Fruit fly (Drosophila melanogaster): ENCODE data around the gene pn.

Gene pn

dm6 chrX:2136831-2137452 lies 44.1 kb upstream of the pn start (continued):
- no peak for TF ChIP-seq Tbp (GFP tag; optimal IDR thresholded peaks at IDR 0.05)
- peak; percentile 100 for TF ChIP-seq bowl (GFP tag; IDR thresholded peaks at IDR 0.05)
- peak; percentile 100 for TF ChIP-seq gt (GFP tag; IDR thresholded peaks at IDR 0.05)
- TF ChIP-seq CG6854 (GFP tag; optimal IDR thresholded peaks at IDR 0.05): peak; percentile 99
- TF ChIP-seq CG2120 (GFP tag; optimal IDR thresholded peaks at IDR 0.05): peak; percentile 100
- peak; percentile 100 for TF ChIP-seq CG12659 (GFP tag; optimal IDR thresholded peaks at IDR 0.05)
- TF ChIP-seq Kr (GFP tag; optimal IDR thresholded peaks at IDR 0.05): peak; percentile 99
- peak; percentile 100 for TF ChIP-seq CG18599 (GFP tag; optimal IDR thresholded peaks at IDR 0.05)
- peak; percentile 99 for TF ChIP-seq Poxn (GFP tag; IDR thresholded peaks at IDR 0.05)
- peak; percentile 100 for TF ChIP-seq CG9817 (tag; optimal IDR thresholded peaks at IDR 0.05)
- peak; percentile 100 for TF ChIP-seq pum (GFP tag; optimal IDR thresholded peaks at IDR 0.05)
- peak; percentile 94 for TF ChIP-seq CG9437 (GFP tag; optimal IDR thresholded peaks at IDR 0.05)
- peak; percentile 100 for TF ChIP-seq CG11695 (GFP tag; IDR thresholded peaks at IDR 0.05)
- TF ChIP-seq Hmx (GFP tag; optimal IDR thresholded peaks at IDR 0.05): peak; percentile 98
- TF ChIP-seq Neu2 (GFP tag; optimal IDR thresholded peaks at IDR 0.05; ENCODE audit: borderline replicate concordance): peak; percentile 100
- TF ChIP-seq CG10147 (GFP tag; optimal IDR thresholded peaks at IDR 0.05): peak; percentile 100
- TF ChIP-seq sob (GFP tag; IDR thresholded peaks at IDR 0.05): peak; percentile 100
- peak; percentile 21 for TF ChIP-seq HLHmδ (GFP tag; optimal IDR thresholded peaks at IDR 0.05)
- TF ChIP-seq CG8944 (GFP tag; optimal IDR thresholded peaks at IDR 0.05): peak; percentile 100
- peak; percentile 93 for TF ChIP-seq Nf-YB (GFP tag; optimal IDR thresholded peaks at IDR 0.05)
- TF ChIP-seq h (optimal IDR thresholded peaks at IDR 0.05): no peak
- peak; percentile 100 for TF ChIP-seq fd96Cb (tag; optimal IDR thresholded peaks at IDR 0.05)
- TF ChIP-seq Xrp1 (GFP tag; IDR thresholded peaks at IDR 0.05): peak; percentile 100
- peak; percentile 99 for TF ChIP-seq onecut (GFP tag; IDR thresholded peaks at IDR 0.05)
- no peak for TF ChIP-seq hth (optimal IDR thresholded peaks at IDR 0.05)
- peak; percentile 100 for TF ChIP-seq Gsc (GFP tag; IDR thresholded peaks at IDR 0.05)
- TF ChIP-seq CG32532 (GFP tag; IDR thresholded peaks at IDR 0.05): peak; percentile 100
- TF ChIP-seq slou (GFP tag; optimal IDR thresholded peaks at IDR 0.05): peak; percentile 100
- peak; percentile 97 for TF ChIP-seq CG6765 (GFP tag; optimal IDR thresholded peaks at IDR 0.05)
- peak; percentile 100 for TF ChIP-seq phol (tag; optimal IDR thresholded peaks at IDR 0.05)
- TF ChIP-seq CG7357 (GFP tag; IDR thresholded peaks at IDR 0.05): peak; percentile 99
- peak in 1 of 2 experiments; percentile 59 for TF ChIP-seq Dfd (GFP tag; optimal IDR thresholded peaks at IDR 0.05)
- TF ChIP-seq cas (GFP tag; IDR thresholded peaks at IDR 0.05): peak; percentile 100
- TF ChIP-seq CG6791 (GFP tag; IDR thresholded peaks at IDR 0.05; ENCODE audit: partially characterized antibody): peak; percentile 49; the same call in 1 of the 3 replicates
- peak; percentile 79 for TF ChIP-seq CG31441 (GFP tag; IDR thresholded peaks at IDR 0.05)
- TF ChIP-seq CG13296 (GFP tag; optimal IDR thresholded peaks at IDR 0.05): peak; percentile 100
- peak; percentile 90 for TF ChIP-seq bigmax (GFP tag; optimal IDR thresholded peaks at IDR 0.05)
- TF ChIP-seq Oli (tag; optimal IDR thresholded peaks at IDR 0.05): peak; percentile 100
- peak; percentile 100 for TF ChIP-seq wdn (GFP tag; IDR thresholded peaks at IDR 0.05)
- peak; percentile 100 for TF ChIP-seq Fer2 (tag; optimal IDR thresholded peaks at IDR 0.05)
- TF ChIP-seq lmd (GFP tag; IDR thresholded peaks at IDR 0.05): peak; percentile 100
- TF ChIP-seq zf30C (GFP tag; optimal IDR thresholded peaks at IDR 0.05): peak; percentile 18
- peak; percentile 98 for TF ChIP-seq CG10321 (GFP tag; IDR thresholded peaks at IDR 0.05)
- TF ChIP-seq CG12942 (GFP tag; optimal IDR thresholded peaks at IDR 0.05): peak; percentile 100
- no peak for TF ChIP-seq CG14860 (GFP tag; IDR thresholded peaks at IDR 0.05; ENCODE audit: partially characterized antibody)
- TF ChIP-seq CG32772 (GFP tag; IDR thresholded peaks at IDR 0.05): peak; percentile 100
- TF ChIP-seq lola (GFP tag; optimal IDR thresholded peaks at IDR 0.05): peak in 1 of 3 experiments; percentile 100
- TF ChIP-seq Mad (GFP tag; optimal IDR thresholded peaks at IDR 0.05): peak; percentile 100
- peak; percentile 100 for TF ChIP-seq Dip3 (GFP tag; optimal IDR thresholded peaks at IDR 0.05)
- peak; percentile 99 for TF ChIP-seq CG1024 (GFP tag; IDR thresholded peaks at IDR 0.05)
